Worm (Caenorhabditis elegans): Measurements from ENCODE around the gene C40H5.2.

ce11 chrX:11757666-11758065, 11.8 kb downstream of the C40H5.2 start:
- TF ChIP-seq lin-11 (tag; optimal IDR thresholded peaks at IDR 0.05) = peak; percentile 50
- TF ChIP-seq unc-55 (GFP tag; optimal IDR thresholded peaks at IDR 0.05) = peak; percentile 91
- peak; percentile 55 for TF ChIP-seq egl-27 (tag; optimal IDR thresholded peaks at IDR 0.05)
- peak; percentile 75 for TF ChIP-seq lin-13 (GFP tag; optimal IDR thresholded peaks at IDR 0.05)
- no peak for TF ChIP-seq ceh-82 (tag; optimal IDR thresholded peaks at IDR 0.05)
- TF ChIP-seq lin-39 (tag; optimal IDR thresholded peaks at IDR 0.05) = no peak
- peak; percentile 15 for TF ChIP-seq sem-4 (tag; optimal IDR thresholded peaks at IDR 0.05)
- TF ChIP-seq fos-1 (tag; optimal IDR thresholded peaks at IDR 0.05) = peak; percentile 68
- peak; percentile 63 for TF ChIP-seq C34F6.9 (tag; optimal IDR thresholded peaks at IDR 0.05)
- no peak for TF ChIP-seq aly-2 (tag; optimal IDR thresholded peaks at IDR 0.05)
- no peak for TF ChIP-seq unc-62 (GFP tag; optimal IDR thresholded peaks at IDR 0.05)
- TF ChIP-seq nhr-21 (tag; optimal IDR thresholded peaks at IDR 0.05) = peak; percentile 35
- peak; percentile 29 for TF ChIP-seq ztf-4 (tag; optimal IDR thresholded peaks at IDR 0.05)
- TF ChIP-seq dmd-4 (tag; optimal IDR thresholded peaks at IDR 0.05) = no peak

All from whole organism, L2 larva.